Worm (Caenorhabditis elegans) whole organism, L3 larva: ENCODE measurements around the gene irld-64.
A peak's percentile ranks its signal among the peaks of the same experiment; 100 is the strongest.

ENCODE experiments used
- R02D3.7 ChIP-seq: fragments of 150-350 bp; optimal IDR thresholded peaks from 2 replicates; lab custom pipeline; 2014; ENCODE audit warnings: missing biosample characterization, missing genetic modification characterization
- ZK546.5 ChIP-seq: sonication (generic microtip); optimal IDR thresholded peaks from 2 replicates; lab custom pipeline; 2017; ENCODE audit warnings: missing biosample characterization, missing genetic modification characterization
- ama-1 ChIP-seq: fragments of 150-350 bp; optimal IDR thresholded peaks from 2 replicates; lab custom pipeline; 2018
- ceh-28 ChIP-seq: fragments of 150-350 bp; optimal IDR thresholded peaks from 2 replicates; lab custom pipeline; 2014; ENCODE audit warnings: missing biosample characterization, missing genetic modification reagents, missing genetic modification characterization
- ceh-82 ChIP-seq: fragments of 150-350 bp; optimal IDR thresholded peaks from 2 replicates; lab custom pipeline; 2014; ENCODE audit warnings: missing biosample characterization, missing genetic modification characterization
- ceh-9 ChIP-seq: sonication (generic microtip); optimal IDR thresholded peaks from 2 replicates; lab custom pipeline; 2018; ENCODE audit warnings: missing biosample characterization, missing genetic modification characterization
- daf-12 ChIP-seq: fragments of 150-350 bp; optimal IDR thresholded peaks from 2 replicates; lab custom pipeline; 2014; ENCODE audit warnings: missing biosample characterization, missing genetic modification reagents, missing genetic modification characterization
- egl-27 ChIP-seq: sonication (generic microtip); optimal IDR thresholded peaks from 4 replicates; lab custom pipeline; 2017; ENCODE audit warnings: missing biosample characterization, missing genetic modification reagents, missing genetic modification characterization
- elt-1 ChIP-seq: fragments of 150-350 bp; optimal IDR thresholded peaks from 2 replicates; lab custom pipeline; 2014; ENCODE audit warnings: missing biosample characterization, missing genetic modification characterization
- elt-2 ChIP-seq: sonication (generic microtip); optimal IDR thresholded peaks from 2 replicates; lab custom pipeline; 2016; ENCODE audit warnings: missing genetic modification reagents, mild to moderate bottlenecking, missing genetic modification characterization, missing compliant biosample characterization
- elt-3 ChIP-seq, 3 experiments: fragments of 150-350 bp in 1 of 3; sonication (generic microtip) in 2 of 3; optimal IDR thresholded peaks; 2 replicates in 2 of 3; 4 replicates in 1 of 3; lab custom pipeline; 2014 to 2017; ENCODE audit warnings: missing biosample characterization in 3 of 3, missing genetic modification characterization in 3 of 3
- eor-1 ChIP-seq, 2 experiments: fragments of 150-350 bp; optimal IDR thresholded peaks; 2 replicates each; lab custom pipeline; 2014 to 2018; ENCODE audit warnings: missing biosample characterization in 2 of 2, missing genetic modification characterization in 2 of 2
- fkh-2 ChIP-seq: fragments of 150-350 bp; optimal IDR thresholded peaks from 2 replicates; lab custom pipeline; 2014; ENCODE audit warnings: missing biosample characterization, missing genetic modification reagents, missing genetic modification characterization
- hmg-11 ChIP-seq: sonication (generic microtip); optimal IDR thresholded peaks from 2 replicates; lab custom pipeline; 2016; ENCODE audit warnings: missing genetic modification characterization, missing compliant biosample characterization
- jun-1 ChIP-seq: fragments of 150-350 bp; optimal IDR thresholded peaks from 2 replicates; lab custom pipeline; 2014; ENCODE audit warnings: missing biosample characterization, missing genetic modification reagents, missing genetic modification characterization
- lin-39 ChIP-seq: fragments of 150-350 bp; optimal IDR thresholded peaks from 2 replicates; lab custom pipeline; 2018; ENCODE audit warnings: missing biosample characterization, missing genetic modification reagents, missing genetic modification characterization
- lsy-12 ChIP-seq: sonication (generic microtip); optimal IDR thresholded peaks from 2 replicates; lab custom pipeline; 2016; ENCODE audit warnings: mild to moderate bottlenecking, missing genetic modification characterization, missing compliant biosample characterization
- mdl-1 ChIP-seq: fragments of 150-350 bp; optimal IDR thresholded peaks from 2 replicates; lab custom pipeline; 2014; ENCODE audit warnings: missing biosample characterization, missing genetic modification characterization
- mml-1 ChIP-seq: fragments of 150-350 bp; sonication (generic microtip); optimal IDR thresholded peaks from 3 replicates; lab custom pipeline; 2014; ENCODE audit warnings: missing biosample characterization, missing genetic modification characterization
- nfya-1 ChIP-seq: sonication (generic microtip); optimal IDR thresholded peaks from 2 replicates; lab custom pipeline; 2017; ENCODE audit warnings: missing genetic modification characterization, mild to moderate bottlenecking, missing compliant biosample characterization, antibody characterized with exemption, moderate library complexity; ENCODE audit not compliant: insufficient read depth
- nhr-11 ChIP-seq: fragments of 150-350 bp; optimal IDR thresholded peaks from 2 replicates; lab custom pipeline; 2014; ENCODE audit warnings: missing biosample characterization, missing genetic modification characterization
- nhr-12 ChIP-seq: fragments of 150-350 bp; optimal IDR thresholded peaks from 2 replicates; lab custom pipeline; 2014; ENCODE audit warnings: missing biosample characterization, missing genetic modification characterization
- nhr-25 ChIP-seq: sonication (generic microtip); optimal IDR thresholded peaks from 2 replicates; lab custom pipeline; 2017; ENCODE audit warnings: missing biosample characterization, missing genetic modification characterization
- nhr-28 ChIP-seq: fragments of 150-350 bp; optimal IDR thresholded peaks from 2 replicates; lab custom pipeline; 2014; ENCODE audit warnings: missing biosample characterization, missing genetic modification characterization
- nhr-43 ChIP-seq: sonication (generic microtip); optimal IDR thresholded peaks from 2 replicates; lab custom pipeline; 2016; ENCODE audit warnings: mild to moderate bottlenecking, missing genetic modification characterization, missing compliant biosample characterization; ENCODE audit not compliant: poor library complexity, severe bottlenecking
- nhr-76 ChIP-seq: fragments of 150-350 bp; sonication (generic microtip); optimal IDR thresholded peaks from 5 replicates; lab custom pipeline; 2014; ENCODE audit warnings: missing biosample characterization, missing genetic modification characterization
- nhr-77 ChIP-seq: fragments of 150-350 bp; optimal IDR thresholded peaks from 2 replicates; lab custom pipeline; 2014; ENCODE audit warnings: missing biosample characterization, missing genetic modification characterization
- pha-4 ChIP-seq: fragments of 150-350 bp; optimal IDR thresholded peaks from 2 replicates; lab custom pipeline; 2014; ENCODE audit warnings: missing biosample characterization, missing genetic modification reagents, missing genetic modification characterization
- pqm-1 ChIP-seq: fragments of 150-350 bp; optimal IDR thresholded peaks from 2 replicates; lab custom pipeline; 2017; ENCODE audit warnings: missing biosample characterization, missing genetic modification characterization, inconsistent platforms
- skn-1 ChIP-seq: fragments of 150-350 bp; optimal IDR thresholded peaks from 2 replicates; lab custom pipeline; 2014; ENCODE audit warnings: missing biosample characterization, missing genetic modification characterization
- snpc-4 ChIP-seq: fragments of 150-350 bp; optimal IDR thresholded peaks from 2 replicates; lab custom pipeline; 2014; ENCODE audit warnings: missing biosample characterization, missing genetic modification characterization
- tbx-2 ChIP-seq: sonication (generic microtip); optimal IDR thresholded peaks from 2 replicates; lab custom pipeline; 2016; ENCODE audit warnings: mild to moderate bottlenecking, missing genetic modification characterization, missing compliant biosample characterization
- unc-39 ChIP-seq: sonication (generic microtip); optimal IDR thresholded peaks from 4 replicates; lab custom pipeline; 2017; ENCODE audit warnings: missing biosample characterization, missing genetic modification characterization
- unc-62 ChIP-seq: fragments of 150-350 bp; sonication (generic microtip); optimal IDR thresholded peaks from 4 replicates; lab custom pipeline; 2014; ENCODE audit warnings: missing biosample characterization, missing genetic modification reagents, missing genetic modification characterization
- zag-1 ChIP-seq: fragments of 150-350 bp; optimal IDR thresholded peaks from 2 replicates; lab custom pipeline; 2014; ENCODE audit warnings: missing biosample characterization, missing genetic modification characterization
- ztf-11 ChIP-seq: fragments of 150-350 bp; optimal IDR thresholded peaks from 2 replicates; lab custom pipeline; 2014; ENCODE audit warnings: missing biosample characterization, missing genetic modification characterization
- ztf-4 ChIP-seq: fragments of 150-350 bp; optimal IDR thresholded peaks from 2 replicates; lab custom pipeline; 2014; ENCODE audit warnings: missing biosample characterization, missing genetic modification characterization

The irld-64 gene

ce11 chrII:2930499-2930898, at the start of gene irld-64, which contains the start of gene irld-63:
Gene irld-64, minus strand, starts transcription at chrII:2930599.
Gene irld-63, plus strand, starts transcription at chrII:2930728.
- TF ChIP-seq tbx-2 (tag; lab: Kevin White, UChicago), result no peak

ce11 chrII:2979061-2979460, 48.7 kb upstream of the irld-64 start:
- TF ChIP-seq ama-1 (no peak), jun-1 (tag; lab: Kevin White, UChicago) (no peak), zag-1 (no peak), nhr-11 (tag; lab: Kevin White, UChicago) (no peak), tbx-2 (tag; lab: Kevin White, UChicago) (no peak), elt-3 (tag; optimal IDR thresholded peaks at IDR 0.05; lab: Kevin White, UChicago) (no peak), daf-12 (tag; lab: Kevin White, UChicago) (no peak), ztf-4 (tag; lab: Kevin White, UChicago) (no peak), ZK546.5 (tag; lab: Kevin White, UChicago) (no peak), nhr-76 (no peak), R02D3.7 (tag; lab: Kevin White, UChicago) (no peak), nhr-77 (tag; lab: Kevin White, UChicago) (no peak), ceh-82 (tag; lab: Kevin White, UChicago) (no peak), unc-39 (no peak), hmg-11 (tag; lab: Kevin White, UChicago) (no peak), mdl-1 (tag; lab: Kevin White, UChicago) (no peak)

ce11 chrII:2977652-2978051, 47.3 kb upstream of the irld-64 start:
- TF ChIP-seq ceh-28 (tag; lab: Kevin White, UChicago), result no peak
- TF ChIP-seq egl-27 (tag; lab: Kevin White, UChicago), result no peak
- TF ChIP-seq fkh-2 (tag; lab: Kevin White, UChicago), result no peak
- TF ChIP-seq nhr-12 (tag; lab: Kevin White, UChicago), result no peak
- no peak for TF ChIP-seq skn-1 (tag; lab: Kevin White, UChicago)
- no peak for TF ChIP-seq nhr-11 (tag; lab: Kevin White, UChicago)
- TF ChIP-seq lsy-12 (tag; lab: Kevin White, UChicago), result no peak
- TF ChIP-seq nhr-28 (tag; lab: Kevin White, UChicago), result no peak

- TF ChIP-seq hmg-11 (tag; lab: Kevin White, UChicago) (peak; percentile 52), ama-1 (peak; percentile 43), elt-2 (tag; lab: Kevin White, UChicago) (no peak), snpc-4 (no peak), nhr-43 (tag; lab: Kevin White, UChicago) (no peak), lin-39 (tag; lab: Kevin White, UChicago) (no peak), ztf-11 (no peak), R02D3.7 (tag; lab: Kevin White, UChicago) (no peak), elt-1 (tag; lab: Kevin White, UChicago) (no peak), mml-1 (no peak), nfya-1 (tag; lab: Kevin White, UChicago) (peak; percentile 49)
- TF ChIP-seq, all 47 proteins: peak for 3
Observed at ce11 chrII:2976597-2976996, 46.2 kb upstream of the irld-64 start, which contains the start of gene nhr-88. Gene nhr-88, plus strand, starts transcription at chrII:2976639.

- TF ChIP-seq mdl-1 (tag; lab: Kevin White, UChicago), result no peak
- TF ChIP-seq eor-1 (tag; optimal IDR thresholded peaks at IDR 0.05; lab: Kevin White, UChicago), result no peak
- peak; percentile 16 for TF ChIP-seq ztf-4 (tag; lab: Kevin White, UChicago)
- peak; percentile 37 for TF ChIP-seq jun-1 (tag; lab: Kevin White, UChicago)
- TF ChIP-seq elt-1 (tag; lab: Kevin White, UChicago), result no peak
- peak; percentile 96 for TF ChIP-seq elt-2 (tag; lab: Kevin White, UChicago)
- TF ChIP-seq hmg-11 (tag; lab: Kevin White, UChicago), result no peak
- TF ChIP-seq nhr-25 (tag; lab: Kevin White, UChicago), result no peak
- TF ChIP-seq lin-39 (tag; lab: Kevin White, UChicago), result no peak
- no peak for TF ChIP-seq unc-62 (GFP tag; lab: Kevin White, UChicago)
- TF ChIP-seq nhr-28 (tag; lab: Kevin White, UChicago), result no peak
- no peak for TF ChIP-seq ceh-9 (tag; lab: Kevin White, UChicago)
- peak; percentile 69 for TF ChIP-seq pqm-1 (tag; lab: Kevin White, UChicago)
- TF ChIP-seq tbx-2 (tag; lab: Kevin White, UChicago), result no peak
- peak; percentile 24 for TF ChIP-seq ceh-28 (tag; lab: Kevin White, UChicago)
- peak; percentile 70 for TF ChIP-seq pha-4 (tag; lab: Kevin White, UChicago)
- no peak for TF ChIP-seq ztf-11
Observed at ce11 chrII:2975561-2976230, 45.3 kb upstream of the irld-64 start.
